Worm (Caenorhabditis elegans) whole organism, L2 larva: ENCODE measurements around the gene srx-62.

ENCODE experiments used
- Y55F3AM.14 ChIP-seq: fragments of 200-800 bp; sonication (Bioruptor generic); optimal IDR thresholded peaks from 2 replicates; lab custom pipeline; 2018; ENCODE audit warnings: mild to moderate bottlenecking, missing genetic modification characterization, missing compliant biosample characterization
- ceh-82 ChIP-seq: fragments of 150-350 bp; optimal IDR thresholded peaks from 2 replicates; lab custom pipeline; 2014; ENCODE audit warnings: missing biosample characterization, missing genetic modification characterization
- egl-27 ChIP-seq: sonication (generic microtip); optimal IDR thresholded peaks from 3 replicates; lab custom pipeline; 2017; ENCODE audit warnings: missing biosample characterization, missing genetic modification reagents, missing genetic modification characterization
- fos-1 ChIP-seq: fragments of 150-350 bp; optimal IDR thresholded peaks from 2 replicates; lab custom pipeline; 2014; ENCODE audit warnings: missing biosample characterization, missing genetic modification characterization
- mdl-1 ChIP-seq, 2 experiments: fragments of 150-350 bp in 1 of 2; sonication (generic microtip) in 1 of 2; optimal IDR thresholded peaks; 2 replicates each; lab custom pipeline; 2017; ENCODE audit warnings: missing biosample characterization in 2 of 2, missing genetic modification characterization in 2 of 2
- nhr-237 ChIP-seq: fragments of 150-350 bp; optimal IDR thresholded peaks from 2 replicates; lab custom pipeline; 2014; ENCODE audit warnings: missing biosample characterization, missing genetic modification characterization
- nhr-25 ChIP-seq: fragments of 150-350 bp; sonication (generic microtip); optimal IDR thresholded peaks from 3 replicates; lab custom pipeline; 2014; ENCODE audit warnings: missing biosample characterization, missing genetic modification characterization
- skn-1 ChIP-seq: sonication (generic microtip); optimal IDR thresholded peaks from 2 replicates; lab custom pipeline; 2017; ENCODE audit warnings: missing biosample characterization, missing genetic modification characterization
- zag-1 ChIP-seq: fragments of 150-350 bp; optimal IDR thresholded peaks from 2 replicates; lab custom pipeline; 2014; ENCODE audit warnings: missing biosample characterization, missing genetic modification characterization
- ztf-4 ChIP-seq: fragments of 150-350 bp; optimal IDR thresholded peaks from 2 replicates; lab custom pipeline; 2014; ENCODE audit warnings: missing biosample characterization, missing genetic modification characterization

ce11 chrV:3961235-3961634 is 34.5 kb downstream of the srx-62 start, which contains the start of gene cyp-34A6:
- TF ChIP-seq Y55F3AM.14 (GFP tag; lab: Kevin White, UChicago) (no peak), zag-1 (tag; lab: Kevin White, UChicago) (no peak), ztf-4 (tag; lab: Kevin White, UChicago) (no peak), nhr-237 (no peak), ceh-82 (tag; lab: Kevin White, UChicago) (no peak), mdl-1 (tag; optimal IDR thresholded peaks at IDR 0.05; lab: Kevin White, UChicago) (no peak), nhr-25 (tag; lab: Kevin White, UChicago) (no peak), skn-1 (tag; lab: Kevin White, UChicago) (no peak), egl-27 (tag; lab: Kevin White, UChicago) (no peak), fos-1 (tag; lab: Kevin White, UChicago) (no peak)
